Worm (Caenorhabditis elegans) whole organism, L1 larva: ENCODE measurements around the gene F17E9.2.

Source experiments
- C34B4.2 ChIP-seq: sonication (generic microtip); optimal IDR thresholded peaks from 2 replicates; lab custom pipeline; 2017; ENCODE audit warnings: mild to moderate bottlenecking, missing genetic modification characterization, missing compliant biosample characterization
- aha-1 ChIP-seq: fragments of 150-350 bp; optimal IDR thresholded peaks from 2 replicates; lab custom pipeline; 2014; ENCODE audit warnings: missing biosample characterization, missing genetic modification characterization
- aly-2 ChIP-seq: fragments of 150-350 bp; optimal IDR thresholded peaks from 2 replicates; lab custom pipeline; 2014; ENCODE audit warnings: missing biosample characterization, missing genetic modification characterization
- ama-1 ChIP-seq: fragments of 150-350 bp; optimal IDR thresholded peaks from 2 replicates; lab custom pipeline; 2014
- blmp-1 ChIP-seq: fragments of 150-350 bp; optimal IDR thresholded peaks from 2 replicates; lab custom pipeline; 2014; ENCODE audit warnings: missing biosample characterization, missing genetic modification characterization
- ceh-82 ChIP-seq, 3 experiments: fragments of 150-350 bp in 1 of 3; sonication (generic microtip) in 2 of 3; optimal IDR thresholded peaks; 2 replicates each; lab custom pipeline; 2014 to 2017; ENCODE audit warnings: missing biosample characterization in 3 of 3, missing genetic modification characterization in 3 of 3
- dpl-1 ChIP-seq, 3 experiments: fragments of 150-350 bp in 2 of 3; sonication (generic microtip) in 1 of 3; optimal IDR thresholded peaks; 2 replicates each; lab custom pipeline; 2014 to 2017; ENCODE audit warnings: missing biosample characterization in 3 of 3, missing genetic modification characterization in 3 of 3, missing genetic modification reagents in 3 of 3
- dsc-1 ChIP-seq: sonication (generic microtip); optimal IDR thresholded peaks from 2 replicates; lab custom pipeline; 2016; ENCODE audit warnings: mild to moderate bottlenecking, missing genetic modification characterization, missing compliant biosample characterization
- efl-1 ChIP-seq, 4 experiments: fragments of 150-350 bp; optimal IDR thresholded peaks in 3 of 4; peaks in 1 of 4; 1 replicate in 1 of 4; 2 replicates in 3 of 4; lab custom pipeline; 2014; ENCODE audit warnings: missing biosample characterization in 2 of 4, missing genetic modification characterization in 2 of 4, missing genetic modification reagents in 2 of 4
- efl-3 ChIP-seq: fragments of 200-800 bp; sonication (Bioruptor generic); optimal IDR thresholded peaks from 2 replicates; lab custom pipeline; 2018; ENCODE audit warnings: mild to moderate bottlenecking, missing genetic modification characterization, missing compliant biosample characterization
- egl-13 ChIP-seq: sonication (generic microtip); optimal IDR thresholded peaks from 2 replicates; lab custom pipeline; 2016; ENCODE audit warnings: missing genotype, missing genetic modification reagents, missing genetic modification characterization, missing compliant biosample characterization
- elt-2 ChIP-seq: sonication (generic microtip); optimal IDR thresholded peaks from 2 replicates; lab custom pipeline; 2016; ENCODE audit warnings: missing genetic modification characterization, mild to moderate bottlenecking, inconsistent platforms, missing compliant biosample characterization, missing genetic modification reagents
- ets-5 ChIP-seq: fragments of 200-800 bp; sonication (Bioruptor generic); IDR thresholded peaks from 2 replicates; pipeline ENCODE4 v1.3.6; 2022; ENCODE audit warnings: missing genetic modification characterization, missing compliant biosample characterization
- fkh-10 ChIP-seq: sonication (generic microtip); optimal IDR thresholded peaks from 2 replicates; lab custom pipeline; 2017; ENCODE audit warnings: missing biosample characterization, missing genetic modification reagents, missing genetic modification characterization
- fos-1 ChIP-seq: fragments of 150-350 bp; optimal IDR thresholded peaks from 2 replicates; lab custom pipeline; 2014; ENCODE audit warnings: missing biosample characterization, missing genetic modification characterization
- grh-1 ChIP-seq: fragments of 200-800 bp; sonication (Bioruptor generic); IDR thresholded peaks from 2 replicates; pipeline ENCODE4 v1.3.6; 2022; ENCODE audit warnings: missing genetic modification reagents, missing genetic modification characterization, missing compliant biosample characterization
- hlh-17 ChIP-seq: fragments of 200-800 bp; sonication (Bioruptor generic); optimal IDR thresholded peaks from 2 replicates; lab custom pipeline; 2018; ENCODE audit warnings: missing genetic modification characterization, mild to moderate bottlenecking, missing compliant biosample characterization, moderate library complexity, borderline replicate concordance
- hpl-2 ChIP-seq: fragments of 150-350 bp; optimal IDR thresholded peaks from 2 replicates; lab custom pipeline; 2014; ENCODE audit warnings: missing biosample characterization, missing genetic modification reagents, missing genetic modification characterization
- isw-1 ChIP-seq: fragments of 200-800 bp; sonication (Bioruptor generic); IDR thresholded peaks from 2 replicates; pipeline ENCODE4 v1.3.6; 2022; ENCODE audit warnings: missing genetic modification characterization, missing compliant biosample characterization
- lin-13 ChIP-seq: fragments of 150-350 bp; optimal IDR thresholded peaks from 2 replicates; lab custom pipeline; 2014; ENCODE audit warnings: missing biosample characterization, missing genetic modification reagents, missing genetic modification characterization
- lin-14 ChIP-seq: fragments of 200-800 bp; sonication (Bioruptor generic); optimal IDR thresholded peaks from 2 replicates; lab custom pipeline; 2018; ENCODE audit warnings: mild to moderate bottlenecking, missing genetic modification characterization, moderate library complexity, missing compliant biosample characterization
- lin-15B ChIP-seq: fragments of 150-350 bp; sonication (generic microtip); optimal IDR thresholded peaks from 3 replicates; lab custom pipeline; 2014; ENCODE audit warnings: missing biosample characterization, missing genetic modification characterization
- lsy-2 ChIP-seq, 2 experiments: fragments of 150-350 bp; optimal IDR thresholded peaks; 2 replicates each; lab custom pipeline; 2014; ENCODE audit warnings: missing biosample characterization in 2 of 2, missing genetic modification characterization in 2 of 2
- mab-9 ChIP-seq: fragments of 200-800 bp; sonication (Bioruptor generic); IDR thresholded peaks from 2 replicates; pipeline ENCODE4 v1.3.6; 2022; ENCODE audit warnings: missing genetic modification reagents, missing genetic modification characterization, missing compliant biosample characterization
- mef-2 ChIP-seq: fragments of 150-350 bp; optimal IDR thresholded peaks from 2 replicates; lab custom pipeline; 2014; ENCODE audit warnings: missing biosample characterization, missing genetic modification characterization
- mep-1 ChIP-seq: fragments of 150-350 bp; optimal IDR thresholded peaks from 2 replicates; lab custom pipeline; 2014; ENCODE audit warnings: missing biosample characterization, missing genetic modification characterization
- nhr-19 ChIP-seq: fragments of 200-800 bp; sonication (Bioruptor generic); conservative IDR thresholded peaks from 2 replicates; pipeline ENCODE4 v1.3.6; 2022; ENCODE audit warnings: missing genetic modification characterization, missing compliant biosample characterization
- nhr-20 ChIP-seq: sonication (generic microtip); optimal IDR thresholded peaks from 2 replicates; lab custom pipeline; 2016; ENCODE audit warnings: mild to moderate bottlenecking, missing genetic modification characterization, missing compliant biosample characterization
- nhr-237 ChIP-seq: fragments of 150-350 bp; optimal IDR thresholded peaks from 2 replicates; lab custom pipeline; 2014; ENCODE audit warnings: missing biosample characterization, missing genetic modification characterization
- nhr-28 ChIP-seq: fragments of 150-350 bp; optimal IDR thresholded peaks from 2 replicates; lab custom pipeline; 2014; ENCODE audit warnings: missing biosample characterization, missing genetic modification characterization
- nhr-71 ChIP-seq: sonication (generic microtip); optimal IDR thresholded peaks from 2 replicates; lab custom pipeline; 2016; ENCODE audit warnings: mild to moderate bottlenecking, missing genetic modification characterization, moderate library complexity, missing compliant biosample characterization
- nhr-77 ChIP-seq: fragments of 150-350 bp; optimal IDR thresholded peaks from 2 replicates; lab custom pipeline; 2014; ENCODE audit warnings: missing biosample characterization, missing genetic modification characterization
- nhr-84 ChIP-seq: sonication (generic microtip); optimal IDR thresholded peaks from 2 replicates; lab custom pipeline; 2017; ENCODE audit warnings: missing biosample characterization, missing genetic modification characterization
- nhr-85 ChIP-seq: sonication (generic microtip); peaks from one replicate; lab custom pipeline; 2016; ENCODE audit warnings: missing genetic modification characterization, inconsistent platforms, missing compliant biosample characterization
- rnt-1 ChIP-seq: sonication (generic microtip); optimal IDR thresholded peaks from 2 replicates; lab custom pipeline; 2016; ENCODE audit warnings: mild to moderate bottlenecking, missing genetic modification characterization, moderate library complexity, missing compliant biosample characterization
- snpc-4 ChIP-seq: fragments of 150-350 bp; optimal IDR thresholded peaks from 2 replicates; lab custom pipeline; 2014; ENCODE audit warnings: missing biosample characterization, missing genetic modification characterization
- sox-4 ChIP-seq: sonication (generic microtip); optimal IDR thresholded peaks from 2 replicates; lab custom pipeline; 2016; ENCODE audit warnings: missing genetic modification characterization, missing compliant biosample characterization
- sptf-1 ChIP-seq: fragments of 150-350 bp; optimal IDR thresholded peaks from 2 replicates; lab custom pipeline; 2014; ENCODE audit warnings: missing biosample characterization, missing genetic modification characterization
- sup-37 ChIP-seq: fragments of 200-800 bp; sonication (Bioruptor generic); optimal IDR thresholded peaks from 2 replicates; lab custom pipeline; 2018; ENCODE audit warnings: mild to moderate bottlenecking, missing genetic modification characterization, missing compliant biosample characterization
- swsn-7 ChIP-seq: sonication (generic microtip); optimal IDR thresholded peaks from 2 replicates; lab custom pipeline; 2016; ENCODE audit warnings: missing genetic modification characterization, missing compliant biosample characterization
- tbx-2 ChIP-seq: sonication (generic microtip); optimal IDR thresholded peaks from 2 replicates; lab custom pipeline; 2016; ENCODE audit warnings: missing genetic modification characterization, missing compliant biosample characterization
- tlp-1 ChIP-seq: fragments of 150-350 bp; optimal IDR thresholded peaks from 2 replicates; lab custom pipeline; 2014; ENCODE audit warnings: missing biosample characterization, missing genetic modification characterization
- unc-130 ChIP-seq: fragments of 150-350 bp; optimal IDR thresholded peaks from 2 replicates; lab custom pipeline; 2017; ENCODE audit warnings: missing biosample characterization, missing genetic modification characterization, inconsistent platforms
- unc-30 ChIP-seq: sonication (generic microtip); optimal IDR thresholded peaks from 2 replicates; lab custom pipeline; 2017; ENCODE audit warnings: missing biosample characterization, missing genetic modification characterization
- unc-62 ChIP-seq: fragments of 150-350 bp; optimal IDR thresholded peaks from 2 replicates; lab custom pipeline; 2014; ENCODE audit warnings: missing biosample characterization, missing genetic modification reagents, missing genetic modification characterization
- vab-15 ChIP-seq: sonication (generic microtip); optimal IDR thresholded peaks from 2 replicates; lab custom pipeline; 2017; ENCODE audit warnings: missing genotype, mild to moderate bottlenecking, missing genetic modification characterization, missing compliant biosample characterization
- xbp-1 ChIP-seq: sonication (generic microtip); optimal IDR thresholded peaks from 2 replicates; lab custom pipeline; 2016; ENCODE audit warnings: missing genetic modification characterization, missing compliant biosample characterization
- ztf-4 ChIP-seq: fragments of 150-350 bp; optimal IDR thresholded peaks from 2 replicates; lab custom pipeline; 2014; ENCODE audit warnings: missing biosample characterization, missing genetic modification characterization

F17E9.2 gene

DNA sequence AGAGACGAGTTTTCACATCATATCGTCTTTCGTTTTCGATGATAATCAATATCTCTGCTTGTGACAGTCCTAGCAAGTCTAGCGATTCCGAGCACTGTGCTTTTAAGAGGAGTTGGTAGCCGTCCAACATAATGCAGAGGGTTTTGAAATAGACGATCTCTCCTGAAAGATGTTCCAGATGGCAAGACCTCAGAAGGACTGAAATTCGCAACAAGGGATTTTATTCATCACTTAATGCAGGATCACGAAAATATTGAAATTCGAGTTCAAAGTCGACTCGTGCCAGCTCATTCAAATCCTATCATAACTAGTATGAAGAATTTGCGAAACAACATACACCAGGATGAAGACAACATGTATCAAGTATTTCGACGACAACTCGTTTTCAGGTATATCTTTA, 21.8 kb downstream of the F17E9.2 start, which contains the start of gene D2096.7:
TSS of gene D2096.7 (minus strand) at position 130 of the 400 bp plus-strand sequence.
- TF ChIP-seq lsy-2 (tag; optimal IDR thresholded peaks at IDR 0.05; lab: Kevin White, UChicago) (no peak), nhr-77 (no peak), grh-1 (GFP tag; lab: Robert Waterston, UW) (0 out of 2 replicates have a peak, but pooled peaks have one; percentile 11), aha-1 (no peak), aly-2 (tag; lab: Kevin White, UChicago) (peak; percentile 43), mab-9 (GFP tag; lab: Robert Waterston, UW) (no peak), egl-13 (tag; lab: Kevin White, UChicago) (no peak), unc-130 (tag; lab: Kevin White, UChicago) (no peak), nhr-28 (tag; lab: Kevin White, UChicago) (no peak), snpc-4 (tag; lab: Kevin White, UChicago) (no peak), nhr-20 (tag; lab: Kevin White, UChicago) (no peak), elt-2 (tag; lab: Kevin White, UChicago) (no peak), rnt-1 (tag; lab: Kevin White, UChicago) (no peak), mep-1 (tag; lab: Kevin White, UChicago) (no peak)

DNA sequence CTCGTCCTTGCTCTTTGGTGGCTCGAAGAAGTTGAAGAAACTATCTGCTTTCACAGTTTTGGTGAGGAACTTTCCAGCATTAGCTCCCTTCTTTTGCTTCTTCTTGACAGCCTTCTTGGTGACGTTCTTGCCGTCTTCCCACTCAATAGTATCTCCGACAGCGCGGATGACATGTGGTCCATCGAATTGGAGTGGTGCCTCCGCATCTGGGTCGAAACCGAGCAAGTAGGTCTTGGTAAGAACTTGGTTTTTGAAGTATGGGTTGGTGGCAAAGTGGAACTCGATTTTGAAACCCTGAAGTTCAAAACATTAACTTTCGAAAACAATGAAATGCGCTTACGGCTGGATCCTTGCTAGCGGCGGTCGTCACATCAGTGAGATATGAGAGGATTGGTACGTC, 22.6 kb downstream of the F17E9.2 start:
- TF ChIP-seq fos-1 (tag; lab: Kevin White, UChicago) (no peak), mab-9 (GFP tag; lab: Robert Waterston, UW) (no peak), fkh-10 (GFP tag; lab: Kevin White, UChicago) (no peak), elt-2 (tag; lab: Kevin White, UChicago) (no peak)

DNA sequence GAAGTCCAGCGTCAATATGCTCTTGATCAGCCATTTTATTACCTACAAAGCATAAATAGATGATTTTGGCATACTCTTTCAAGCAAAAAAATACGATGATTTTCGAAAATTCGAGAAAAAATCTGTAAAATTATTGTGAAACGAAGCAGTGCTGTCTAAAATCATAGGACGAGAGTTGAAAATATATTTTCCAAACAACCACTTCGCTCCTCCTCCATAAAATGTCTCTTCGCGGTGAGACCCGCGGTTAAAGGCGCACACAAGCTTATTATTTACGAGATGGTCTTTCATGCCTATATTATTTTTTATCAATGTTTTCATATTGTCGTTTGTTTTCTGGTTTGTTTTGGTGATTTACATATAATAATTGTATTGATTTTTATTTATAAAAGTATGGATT, 23.6 kb downstream of the F17E9.2 start, which contains the start of gene nap-1:
TSS of gene nap-1 (minus strand) at position 42 of the 400 bp plus-strand sequence.
- no peak for TF ChIP-seq unc-30 (tag; lab: Kevin White, UChicago)
- no peak for TF ChIP-seq mef-2
- peak; percentile 23 for TF ChIP-seq egl-13 (tag; lab: Kevin White, UChicago)
- TF ChIP-seq sptf-1 (tag; lab: Kevin White, UChicago): no peak
- no peak for TF ChIP-seq mab-9 (GFP tag; lab: Robert Waterston, UW)
- no peak for TF ChIP-seq hpl-2 (GFP tag; lab: Kevin White, UChicago)
- TF ChIP-seq ztf-4 (tag; lab: Kevin White, UChicago): no peak
- no peak for TF ChIP-seq nhr-84 (tag; lab: Kevin White, UChicago)
- TF ChIP-seq sox-4 (tag; lab: Kevin White, UChicago): no peak
- TF ChIP-seq isw-1 (GFP tag; lab: Robert Waterston, UW): peak; percentile 59
- TF ChIP-seq fkh-10 (GFP tag; lab: Kevin White, UChicago): no peak
- no peak for TF ChIP-seq tlp-1
- TF ChIP-seq unc-62 (GFP tag; lab: Kevin White, UChicago): no peak
- peak; percentile 71 for TF ChIP-seq nhr-85 (tag; lab: Kevin White, UChicago)
- TF ChIP-seq efl-3: no peak
- peak; percentile 79 for TF ChIP-seq nhr-20 (tag; lab: Kevin White, UChicago)
- peak; percentile 59 to 78 (median 72) for TF ChIP-seq dpl-1 (GFP tag; optimal IDR thresholded peaks at IDR 0.05; lab: Kevin White, UChicago)
- no peak for TF ChIP-seq nhr-28 (tag; lab: Kevin White, UChicago)
- TF ChIP-seq lin-13: peak; percentile 81
- TF ChIP-seq C34B4.2 (tag; lab: Kevin White, UChicago): no peak
- peak; percentile 77 for TF ChIP-seq blmp-1 (tag; lab: Kevin White, UChicago)
- TF ChIP-seq lin-14: peak; percentile 84
- TF ChIP-seq nhr-237 (tag; lab: Kevin White, UChicago): peak; percentile 15
- TF ChIP-seq nhr-77: peak; percentile 61
- peak; percentile 69 for TF ChIP-seq swsn-7 (tag; lab: Kevin White, UChicago)
- TF ChIP-seq tbx-2 (tag; lab: Kevin White, UChicago): peak; percentile 66
- no peak for TF ChIP-seq vab-15
- TF ChIP-seq efl-1 (optimal IDR thresholded peaks at IDR 0.05; lab: Kevin White, UChicago): peak; percentile 81
- peak; percentile 70 to 97 for TF ChIP-seq efl-1 (GFP tag; optimal IDR thresholded peaks at IDR 0.05 in 1 of 2; lab: Kevin White, UChicago)
- peak; percentile 85 for TF ChIP-seq nhr-71 (tag; lab: Kevin White, UChicago)
- peak; percentile 65 to 86 (median 78) for TF ChIP-seq ceh-82 (tag; optimal IDR thresholded peaks at IDR 0.05; lab: Kevin White, UChicago)
- TF ChIP-seq ets-5: no peak
- TF ChIP-seq sup-37: no peak
- peak; percentile 48 for TF ChIP-seq dsc-1 (tag; lab: Kevin White, UChicago)
- TF ChIP-seq nhr-19 (GFP tag; lab: Robert Waterston, UW): peak; percentile 76
- peak; percentile 84 to 93 for TF ChIP-seq lsy-2 (tag; optimal IDR thresholded peaks at IDR 0.05; lab: Kevin White, UChicago)
- no peak for TF ChIP-seq ama-1 (lab: Kevin White, UChicago)
- TF ChIP-seq grh-1 (GFP tag; lab: Robert Waterston, UW): no peak
- peak; percentile 71 for TF ChIP-seq xbp-1
- peak; percentile 58 for TF ChIP-seq lin-15B (tag; lab: Kevin White, UChicago)
- no peak for TF ChIP-seq hlh-17 (GFP tag; lab: Kevin White, UChicago)
